Fruit fly (Drosophila melanogaster): ENCODE results near the gene RpS14b.

The RpS14b gene

DNA sequence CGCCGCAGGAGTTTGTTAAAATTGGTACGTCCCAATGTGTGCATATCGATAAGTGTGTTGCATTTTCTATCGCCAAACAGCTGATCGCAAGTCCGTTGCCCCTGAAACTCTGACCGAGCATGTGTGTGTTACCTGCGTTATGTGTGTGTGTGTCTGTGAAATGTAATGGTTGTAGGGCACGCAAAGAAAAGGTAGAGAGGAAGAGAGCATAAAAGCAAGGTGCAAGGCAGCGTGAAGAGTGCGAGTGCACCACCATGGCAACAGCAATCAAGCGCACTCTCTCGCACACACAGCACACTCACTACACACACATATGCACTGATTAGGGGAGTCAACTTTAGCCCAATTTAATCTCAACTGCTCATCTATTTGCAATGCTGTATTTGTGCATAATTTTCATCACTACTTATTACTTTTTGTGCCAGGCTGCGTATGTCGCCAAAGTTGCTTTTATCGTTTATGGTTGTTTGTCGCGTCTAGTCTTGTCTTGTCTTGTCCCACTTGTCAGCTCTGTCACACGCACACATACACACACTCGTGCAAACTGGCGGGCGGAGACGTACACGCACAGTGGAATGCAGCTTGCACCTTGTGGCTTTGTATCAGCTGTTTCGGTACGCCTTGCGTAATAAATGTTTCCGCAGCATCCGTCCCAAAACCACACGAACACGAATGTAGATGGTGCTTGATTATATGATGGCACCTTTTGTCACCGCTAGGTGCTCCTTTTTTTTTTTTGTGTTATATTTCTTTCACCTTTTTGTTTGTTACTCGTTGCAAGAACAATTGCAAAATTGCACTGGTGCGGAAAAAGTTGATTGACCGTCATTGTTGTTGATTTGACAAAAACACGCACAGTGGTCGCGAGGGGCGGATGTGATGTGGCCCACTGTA, 3.1 kb downstream of the RpS14b start (continued):
- TF ChIP-seq corto (GFP tag; optimal IDR thresholded peaks at IDR 0.05) (no peak), CG3065 (GFP tag; optimal IDR thresholded peaks at IDR 0.05) (peak; percentile 53), org-1 (GFP tag; optimal IDR thresholded peaks at IDR 0.05) (peak; percentile 85), ro (GFP tag; IDR thresholded peaks at IDR 0.05) (peak; percentile 65), Dfd (GFP tag; optimal IDR thresholded peaks at IDR 0.05) (no peak), ems (GFP tag; optimal IDR thresholded peaks at IDR 0.05) (peak; percentile 74), CG11093 (GFP tag; IDR thresholded peaks at IDR 0.05) (peak; percentile 84), CG6689 (GFP tag; IDR thresholded peaks at IDR 0.05) (peak; percentile 83), Vsx1 (GFP tag; optimal IDR thresholded peaks at IDR 0.05) (peak; percentile 22), CG10654 (GFP tag; optimal IDR thresholded peaks at IDR 0.05) (peak; percentile 72), slp2 (GFP tag; optimal IDR thresholded peaks at IDR 0.05) (peak; percentile 89), CG18599 (GFP tag; optimal IDR thresholded peaks at IDR 0.05) (peak; percentile 62), sens-2 (GFP tag; IDR thresholded peaks at IDR 0.05) (peak; percentile 56), CG9437 (GFP tag; optimal IDR thresholded peaks at IDR 0.05) (peak; percentile 87), gt (GFP tag; IDR thresholded peaks at IDR 0.05) (peak; percentile 67; the same call in 1 of the 2 replicates), sim (GFP tag; IDR thresholded peaks at IDR 0.05) (no peak), Chrac-16 (GFP tag; optimal IDR thresholded peaks at IDR 0.05) (peak; percentile 82), wor (GFP tag; IDR thresholded peaks at IDR 0.05) (peak; percentile 83), Nf-YB (GFP tag; optimal IDR thresholded peaks at IDR 0.05) (peak; percentile 67), danr (GFP tag; IDR thresholded peaks at IDR 0.05) (peak; percentile 61; the same call in 1 of the 2 replicates), CG2889 (GFP tag; IDR thresholded peaks at IDR 0.05) (0 out of 3 replicates have a peak, but pooled peaks have one; percentile 15), CG14667 (GFP tag; IDR thresholded peaks at IDR 0.05) (peak; percentile 68), CG3163 (GFP tag; optimal IDR thresholded peaks at IDR 0.05) (peak; percentile 48), crp (GFP tag; optimal IDR thresholded peaks at IDR 0.05) (peak; percentile 58 to 79), twi (tag; optimal IDR thresholded peaks at IDR 0.05) (peak; percentile 56), rib (GFP tag; IDR thresholded peaks at IDR 0.05) (no peak), fd102C (GFP tag; optimal IDR thresholded peaks at IDR 0.05) (peak; percentile 24), Asciz (GFP tag; optimal IDR thresholded peaks at IDR 0.05) (peak; percentile 68), Ets97D (GFP tag; optimal IDR thresholded peaks at IDR 0.05) (peak; percentile 50), Neu2 (GFP tag; optimal IDR thresholded peaks at IDR 0.05; ENCODE audit: borderline replicate concordance) (peak; percentile 11), trh (GFP tag; optimal IDR thresholded peaks at IDR 0.05) (peak; percentile 28), CG14014 (GFP tag; IDR thresholded peaks at IDR 0.05) (peak; percentile 52; the same call in 1 of the 2 replicates), CG2129 (GFP tag; IDR thresholded peaks at IDR 0.05; ENCODE audit: partially characterized antibody) (no peak), Six4 (GFP tag; optimal IDR thresholded peaks at IDR 0.05) (peak; percentile 77), CG5180 (GFP tag; optimal IDR thresholded peaks at IDR 0.05) (peak; percentile 77), tll (GFP tag; optimal IDR thresholded peaks at IDR 0.05) (peak; percentile 63 to 74), gsb-n (tag; optimal IDR thresholded peaks at IDR 0.05) (peak; percentile 79), CG4424 (GFP tag; optimal IDR thresholded peaks at IDR 0.05) (peak; percentile 87), gem (tag; optimal IDR thresholded peaks at IDR 0.05) (peak; percentile 89), ERR (GFP tag; optimal IDR thresholded peaks at IDR 0.05) (peak; percentile 25), CG10321 (GFP tag; IDR thresholded peaks at IDR 0.05) (peak; percentile 9; the same call in 1 of the 2 replicates), sqz (GFP tag; optimal IDR thresholded peaks at IDR 0.05) (peak; percentile 82), Dip2 (GFP tag; IDR thresholded peaks at IDR 0.05) (no peak), wek (GFP tag; optimal IDR thresholded peaks at IDR 0.05) (peak; percentile 12), CG8290 (GFP tag; optimal IDR thresholded peaks at IDR 0.05) (peak; percentile 51), CG8290 (tag; optimal IDR thresholded peaks at IDR 0.05) (peak in 1 of 2 experiments; percentile 59), schlank (tag; optimal IDR thresholded peaks at IDR 0.05) (no peak), CG12155 (GFP tag; optimal IDR thresholded peaks at IDR 0.05) (peak; percentile 58), chn (GFP tag; optimal IDR thresholded peaks at IDR 0.05) (peak; percentile 82)
